Fruit fly (Drosophila melanogaster) S2 (cell line): ENCODE data around the gene CrebA.

ENCODE experiments used
- CG8478 ChIP-seq: fragments of >200 bp; optimal IDR thresholded peaks from 2 replicates; lab custom pipeline; 2018
- CTCF ChIP-seq, 2 experiments: fragments of >200 bp; optimal IDR thresholded peaks; 2 replicates each; lab custom pipeline; 2018

CrebA gene

dm6 chr3L:15535228-15535598 is at the start of gene CrebA:
TSS of gene CrebA (plus strand) at chr3L:15535395.
- TF ChIP-seq CTCF (optimal IDR thresholded peaks at IDR 0.05; lab: Kevin White, UChicago) (no peak), CG8478 (lab: Kevin White, UChicago) (no peak)

dm6 chr3L:15493886-15494598 is 41.2 kb upstream of the CrebA start:
- TF ChIP-seq CG8478 (lab: Kevin White, UChicago) (no peak), CTCF (optimal IDR thresholded peaks at IDR 0.05; lab: Kevin White, UChicago) (no peak)

- no peak for TF ChIP-seq CG8478 (lab: Kevin White, UChicago)
- TF ChIP-seq CTCF (optimal IDR thresholded peaks at IDR 0.05; lab: Kevin White, UChicago): peak; percentile 54 to 68
Observed at dm6 chr3L:15494599-15495271, 40.5 kb upstream of the CrebA start.

dm6 chr3L:15495449-15495848 is 39.7 kb upstream of the CrebA start, which contains the start of gene CG12355:
TSS of gene CG12355 (minus strand) at chr3L:15495549.
- no peak for TF ChIP-seq CG8478 (lab: Kevin White, UChicago)
- no peak for TF ChIP-seq CTCF (optimal IDR thresholded peaks at IDR 0.05; lab: Kevin White, UChicago)

- TF ChIP-seq CG8478 (lab: Kevin White, UChicago): no peak
- no peak for TF ChIP-seq CTCF (optimal IDR thresholded peaks at IDR 0.05; lab: Kevin White, UChicago)
Observed at dm6 chr3L:15496274-15496673, 38.9 kb upstream of the CrebA start, which contains the start of gene CG13455. TSS of gene CG13455 (plus strand) at chr3L:15496574.

- TF ChIP-seq CTCF (optimal IDR thresholded peaks at IDR 0.05; lab: Kevin White, UChicago): no peak
- no peak for TF ChIP-seq CG8478 (lab: Kevin White, UChicago)
Observed at dm6 chr3L:15497902-15498301, 37.3 kb upstream of the CrebA start, which contains the start of gene CG7276. TSS of gene CG7276 (plus strand) at chr3L:15498202.

dm6 chr3L:15498745-15499144 is 36.5 kb upstream of the CrebA start, which contains the start of gene CG7275:
TSS of gene CG7275 (plus strand) at chr3L:15498959.
- TF ChIP-seq CG8478 (lab: Kevin White, UChicago) (no peak), CTCF (optimal IDR thresholded peaks at IDR 0.05; lab: Kevin White, UChicago) (no peak)

dm6 chr3L:15500813-15501645 is 34.2 kb upstream of the CrebA start, which contains the start of gene CG7272:
TSS of gene CG7272 (plus strand) at chr3L:15500938.
- TF ChIP-seq CTCF (optimal IDR thresholded peaks at IDR 0.05; lab: Kevin White, UChicago): no peak
- TF ChIP-seq CG8478 (lab: Kevin White, UChicago): no peak

- TF ChIP-seq CTCF (optimal IDR thresholded peaks at IDR 0.05; lab: Kevin White, UChicago) (no peak), CG8478 (lab: Kevin White, UChicago) (no peak)
Observed at dm6 chr3L:15501646-15501972, 33.6 kb upstream of the CrebA start.

- TF ChIP-seq CTCF (optimal IDR thresholded peaks at IDR 0.05; lab: Kevin White, UChicago) (no peak), CG8478 (lab: Kevin White, UChicago) (no peak)
Observed at dm6 chr3L:15502256-15502655, 32.9 kb upstream of the CrebA start.

dm6 chr3L:15504687-15505086 is 30.5 kb upstream of the CrebA start, which contains the start of gene CG7857:
TSS of gene CG7857 (minus strand) at chr3L:15504894.
- TF ChIP-seq CG8478 (lab: Kevin White, UChicago) (no peak), CTCF (optimal IDR thresholded peaks at IDR 0.05; lab: Kevin White, UChicago) (no peak)

dm6 chr3L:15506174-15506926 is 28.8 kb upstream of the CrebA start:
- no peak for TF ChIP-seq CG8478 (lab: Kevin White, UChicago)
- TF ChIP-seq CTCF (optimal IDR thresholded peaks at IDR 0.05; lab: Kevin White, UChicago): no peak

- TF ChIP-seq CTCF (optimal IDR thresholded peaks at IDR 0.05; lab: Kevin White, UChicago) (no peak), CG8478 (lab: Kevin White, UChicago) (no peak)
Observed at dm6 chr3L:15507148-15507896, 27.9 kb upstream of the CrebA start.
